Fruit fly (Drosophila melanogaster): ENCODE data around the gene grk.

DNA sequence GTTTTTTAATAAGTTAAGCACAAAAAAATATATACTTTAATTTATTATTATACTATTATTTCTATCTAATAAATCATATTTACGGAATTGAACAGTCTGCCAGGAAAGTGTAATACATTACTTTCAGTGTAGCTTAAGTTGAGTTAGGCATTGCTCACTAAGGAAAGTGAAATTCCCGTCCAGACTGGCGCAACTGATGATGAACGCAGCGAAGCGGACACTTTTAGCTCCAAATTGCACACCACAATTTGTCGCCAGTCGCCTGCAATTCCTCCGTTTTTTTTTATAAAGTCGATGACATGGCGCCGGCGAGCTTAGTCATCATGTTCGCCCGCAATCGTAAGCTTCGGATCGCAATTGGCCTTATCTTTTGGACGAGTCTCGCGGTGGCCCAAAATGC, 34.7 kb downstream of the grk start, which contains the start of gene CG13386:
- no peak for TF ChIP-seq pan (optimal IDR thresholded peaks at IDR 0.05)
- TF ChIP-seq CG8478 (optimal IDR thresholded peaks at IDR 0.05), result no peak
- no peak for TF ChIP-seq Dll (optimal IDR thresholded peaks at IDR 0.05)
- no peak for TF ChIP-seq psq (optimal IDR thresholded peaks at IDR 0.05)
